Worm (Caenorhabditis elegans) whole organism, L1 larva: Measurements from ENCODE around the gene kbp-4.

Experiments used
- C34B4.2 ChIP-seq: sonication (generic microtip); optimal IDR thresholded peaks from 2 replicates; lab custom pipeline; 2017; ENCODE audit warnings: mild to moderate bottlenecking, missing genetic modification characterization, missing compliant biosample characterization
- Y116A8C.19 ChIP-seq: sonication (generic microtip); optimal IDR thresholded peaks from 2 replicates; lab custom pipeline; 2016; ENCODE audit warnings: missing compliant biosample characterization, missing genetic modification characterization, borderline replicate concordance
- aha-1 ChIP-seq: fragments of 150-350 bp; optimal IDR thresholded peaks from 2 replicates; lab custom pipeline; 2014; ENCODE audit warnings: missing biosample characterization, missing genetic modification characterization
- alr-1 ChIP-seq: fragments of 200-800 bp; sonication (Bioruptor generic); optimal IDR thresholded peaks from 2 replicates; lab custom pipeline; 2018; ENCODE audit warnings: borderline replicate concordance, mild to moderate bottlenecking, missing genetic modification characterization, missing compliant biosample characterization
- blmp-1 ChIP-seq: fragments of 150-350 bp; optimal IDR thresholded peaks from 2 replicates; lab custom pipeline; 2014; ENCODE audit warnings: missing biosample characterization, missing genetic modification characterization
- ceh-63 ChIP-seq: fragments of 200-800 bp; sonication (Bioruptor generic); optimal IDR thresholded peaks from 2 replicates; lab custom pipeline; 2018; ENCODE audit warnings: mild to moderate bottlenecking, missing genetic modification characterization, missing compliant biosample characterization
- ceh-8 ChIP-seq: fragments of 200-800 bp; sonication (Bioruptor generic); optimal IDR thresholded peaks from 2 replicates; lab custom pipeline; 2018; ENCODE audit warnings: mild to moderate bottlenecking, missing genetic modification characterization, moderate library complexity, missing compliant biosample characterization
- efl-1 ChIP-seq, 4 experiments: fragments of 150-350 bp; optimal IDR thresholded peaks in 3 of 4; peaks in 1 of 4; 1 replicate in 1 of 4; 2 replicates in 3 of 4; lab custom pipeline; 2014; ENCODE audit warnings: missing biosample characterization in 2 of 4, missing genetic modification characterization in 2 of 4, missing genetic modification reagents in 2 of 4
- elt-3 ChIP-seq, 6 experiments: fragments of 150-350 bp in 1 of 6; sonication (generic microtip); optimal IDR thresholded peaks; 2 replicates each; lab custom pipeline; 2017 to 2018; ENCODE audit warnings: missing biosample characterization in 6 of 6, missing genetic modification characterization in 6 of 6, inconsistent platforms in 1 of 6
- fkh-8 ChIP-seq: sonication (generic microtip); optimal IDR thresholded peaks from 2 replicates; lab custom pipeline; 2016; ENCODE audit warnings: mild to moderate bottlenecking, missing genetic modification characterization, missing compliant biosample characterization
- fos-1 ChIP-seq: fragments of 150-350 bp; optimal IDR thresholded peaks from 2 replicates; lab custom pipeline; 2014; ENCODE audit warnings: missing biosample characterization, missing genetic modification characterization
- hlh-17 ChIP-seq: fragments of 200-800 bp; sonication (Bioruptor generic); optimal IDR thresholded peaks from 2 replicates; lab custom pipeline; 2018; ENCODE audit warnings: missing genetic modification characterization, mild to moderate bottlenecking, missing compliant biosample characterization, moderate library complexity, borderline replicate concordance
- isw-1 ChIP-seq: fragments of 200-800 bp; sonication (Bioruptor generic); IDR thresholded peaks from 2 replicates; pipeline ENCODE4 v1.3.6; 2022; ENCODE audit warnings: missing genetic modification characterization, missing compliant biosample characterization
- lin-14 ChIP-seq: fragments of 200-800 bp; sonication (Bioruptor generic); optimal IDR thresholded peaks from 2 replicates; lab custom pipeline; 2018; ENCODE audit warnings: mild to moderate bottlenecking, missing genetic modification characterization, moderate library complexity, missing compliant biosample characterization
- lin-35 ChIP-seq, 2 experiments: fragments of 150-350 bp; optimal IDR thresholded peaks; 2 replicates each; lab custom pipeline; 2014; ENCODE audit warnings: missing biosample characterization in 2 of 2, missing genetic modification characterization in 2 of 2, missing genetic modification reagents in 2 of 2
- lir-3 ChIP-seq: sonication (generic microtip); optimal IDR thresholded peaks from 2 replicates; lab custom pipeline; 2016; ENCODE audit warnings: mild to moderate bottlenecking, missing genetic modification characterization, moderate library complexity, missing compliant biosample characterization; ENCODE audit not compliant: poor library complexity
- mdl-1 ChIP-seq, 2 experiments: fragments of 150-350 bp; optimal IDR thresholded peaks; 2 replicates each; lab custom pipeline; 2014 to 2017; ENCODE audit warnings: missing biosample characterization in 2 of 2, missing genetic modification characterization in 2 of 2, inconsistent platforms in 1 of 2
- nhr-20 ChIP-seq: sonication (generic microtip); optimal IDR thresholded peaks from 2 replicates; lab custom pipeline; 2016; ENCODE audit warnings: mild to moderate bottlenecking, missing genetic modification characterization, missing compliant biosample characterization
- nhr-47 ChIP-seq: sonication (generic microtip); optimal IDR thresholded peaks from 2 replicates; lab custom pipeline; 2016; ENCODE audit warnings: mild to moderate bottlenecking, missing genetic modification characterization, moderate library complexity, missing compliant biosample characterization
- nhr-76 ChIP-seq: sonication (generic microtip); optimal IDR thresholded peaks from 2 replicates; lab custom pipeline; 2017; ENCODE audit warnings: missing biosample characterization, missing genetic modification characterization
- nhr-84 ChIP-seq: sonication (generic microtip); optimal IDR thresholded peaks from 2 replicates; lab custom pipeline; 2017; ENCODE audit warnings: missing biosample characterization, missing genetic modification characterization
- nhr-85 ChIP-seq: sonication (generic microtip); peaks from one replicate; lab custom pipeline; 2016; ENCODE audit warnings: missing genetic modification characterization, inconsistent platforms, missing compliant biosample characterization
- nhr-90 ChIP-seq: sonication (generic microtip); optimal IDR thresholded peaks from 2 replicates; lab custom pipeline; 2016; ENCODE audit warnings: mild to moderate bottlenecking, missing genetic modification characterization, missing compliant biosample characterization; ENCODE audit not compliant: poor library complexity
- pag-3 ChIP-seq: sonication (generic microtip); optimal IDR thresholded peaks from 2 replicates; lab custom pipeline; 2017; ENCODE audit warnings: missing genetic modification characterization, mild to moderate bottlenecking, missing compliant biosample characterization, antibody characterized with exemption, borderline replicate concordance; ENCODE audit not compliant: insufficient read depth
- pax-3 ChIP-seq: fragments of 200-800 bp; sonication (Bioruptor generic); optimal IDR thresholded peaks from 2 replicates; lab custom pipeline; 2018; ENCODE audit warnings: mild to moderate bottlenecking, missing genetic modification characterization, moderate library complexity, missing compliant biosample characterization
- rnt-1 ChIP-seq: sonication (generic microtip); optimal IDR thresholded peaks from 2 replicates; lab custom pipeline; 2016; ENCODE audit warnings: mild to moderate bottlenecking, missing genetic modification characterization, moderate library complexity, missing compliant biosample characterization
- skn-1 ChIP-seq: fragments of 150-350 bp; optimal IDR thresholded peaks from 2 replicates; lab custom pipeline; 2014; ENCODE audit warnings: missing biosample characterization, missing genetic modification characterization
- snpc-4 ChIP-seq: fragments of 150-350 bp; optimal IDR thresholded peaks from 2 replicates; lab custom pipeline; 2014; ENCODE audit warnings: missing biosample characterization, missing genetic modification characterization
- sox-4 ChIP-seq: sonication (generic microtip); optimal IDR thresholded peaks from 2 replicates; lab custom pipeline; 2016; ENCODE audit warnings: missing genetic modification characterization, missing compliant biosample characterization
- sptf-1 ChIP-seq: fragments of 150-350 bp; optimal IDR thresholded peaks from 2 replicates; lab custom pipeline; 2014; ENCODE audit warnings: missing biosample characterization, missing genetic modification characterization
- sup-37 ChIP-seq: fragments of 200-800 bp; sonication (Bioruptor generic); optimal IDR thresholded peaks from 2 replicates; lab custom pipeline; 2018; ENCODE audit warnings: mild to moderate bottlenecking, missing genetic modification characterization, missing compliant biosample characterization
- swsn-7 ChIP-seq: sonication (generic microtip); optimal IDR thresholded peaks from 2 replicates; lab custom pipeline; 2016; ENCODE audit warnings: missing genetic modification characterization, missing compliant biosample characterization
- unc-130 ChIP-seq: fragments of 150-350 bp; optimal IDR thresholded peaks from 2 replicates; lab custom pipeline; 2017; ENCODE audit warnings: missing biosample characterization, missing genetic modification characterization, inconsistent platforms
- unc-62 ChIP-seq: fragments of 150-350 bp; optimal IDR thresholded peaks from 2 replicates; lab custom pipeline; 2014; ENCODE audit warnings: missing biosample characterization, missing genetic modification reagents, missing genetic modification characterization
- zip-4 ChIP-seq: fragments of 200-800 bp; sonication (Bioruptor generic); optimal IDR thresholded peaks from 2 replicates; lab custom pipeline; 2018; ENCODE audit warnings: mild to moderate bottlenecking, missing genetic modification characterization, moderate library complexity, missing compliant biosample characterization

kbp-4 gene

ce11 chrIII:1054096-1054495 is 26.6 kb upstream of the kbp-4 start:
- no peak for TF ChIP-seq nhr-84 (tag; lab: Kevin White, UChicago)
- no peak for TF ChIP-seq ceh-63
- TF ChIP-seq elt-3 (tag; optimal IDR thresholded peaks at IDR 0.05; lab: Kevin White, UChicago), result no peak
- TF ChIP-seq nhr-90 (tag; lab: Kevin White, UChicago), result no peak
- TF ChIP-seq efl-1 (optimal IDR thresholded peaks at IDR 0.05; lab: Kevin White, UChicago), result no peak
- peak in 1 of 2 experiments; percentile 63 for TF ChIP-seq efl-1 (GFP tag; optimal IDR thresholded peaks at IDR 0.05 in 1 of 2; lab: Kevin White, UChicago)
- TF ChIP-seq fos-1, result no peak
- TF ChIP-seq hlh-17 (GFP tag; lab: Kevin White, UChicago), result no peak
- peak; percentile 74 for TF ChIP-seq blmp-1
- TF ChIP-seq pag-3, result no peak
- TF ChIP-seq nhr-20 (tag; lab: Kevin White, UChicago), result no peak
- TF ChIP-seq sox-4 (tag; lab: Kevin White, UChicago), result no peak
- no peak for TF ChIP-seq aha-1 (tag; lab: Kevin White, UChicago)
- TF ChIP-seq nhr-47 (tag; lab: Kevin White, UChicago), result no peak
- TF ChIP-seq ceh-8 (GFP tag; lab: Kevin White, UChicago), result no peak
- no peak for TF ChIP-seq lin-35 (GFP tag; optimal IDR thresholded peaks at IDR 0.05; lab: Kevin White, UChicago)

- TF ChIP-seq unc-62 (GFP tag; lab: Kevin White, UChicago) (no peak), nhr-90 (tag; lab: Kevin White, UChicago) (no peak), rnt-1 (tag; lab: Kevin White, UChicago) (no peak), zip-4 (GFP tag; lab: Kevin White, UChicago) (no peak), isw-1 (GFP tag; lab: Robert Waterston, UW) (no peak), unc-130 (tag; lab: Kevin White, UChicago) (no peak), nhr-85 (tag; lab: Kevin White, UChicago) (no peak), snpc-4 (no peak)
- TF ChIP-seq, all 84 proteins: peak for 0
Observed at ce11 chrIII:1058074-1058473, 22.6 kb upstream of the kbp-4 start.

ce11 chrIII:1058881-1059280 is 21.8 kb upstream of the kbp-4 start:
- TF ChIP-seq sptf-1 (tag; lab: Kevin White, UChicago), result no peak
- TF ChIP-seq unc-62 (GFP tag; lab: Kevin White, UChicago), result no peak
- no peak for TF ChIP-seq nhr-76 (tag; lab: Kevin White, UChicago)
- TF ChIP-seq alr-1 (tag; lab: Kevin White, UChicago), result no peak
- no peak for TF ChIP-seq C34B4.2
- TF ChIP-seq lir-3 (tag; lab: Kevin White, UChicago), result no peak
- no peak for TF ChIP-seq fos-1
- no peak for TF ChIP-seq lin-35 (GFP tag; optimal IDR thresholded peaks at IDR 0.05; lab: Kevin White, UChicago)

- TF ChIP-seq efl-1 (optimal IDR thresholded peaks at IDR 0.05; lab: Kevin White, UChicago) (no peak), efl-1 (GFP tag; optimal IDR thresholded peaks at IDR 0.05 in 1 of 2; lab: Kevin White, UChicago) (peak in 1 of 2 experiments; percentile 66), pax-3 (tag; lab: Kevin White, UChicago) (no peak), lir-3 (tag; lab: Kevin White, UChicago) (no peak), skn-1 (tag; lab: Kevin White, UChicago) (no peak), mdl-1 (tag; optimal IDR thresholded peaks at IDR 0.05; lab: Kevin White, UChicago) (no peak), Y116A8C.19 (tag; lab: Kevin White, UChicago) (no peak)
Observed at ce11 chrIII:1059961-1060360, 20.7 kb upstream of the kbp-4 start, which contains the start of gene BE0003N10.6. Gene BE0003N10.6 (minus strand): TSS chrIII:1060061.

- no peak for TF ChIP-seq mdl-1 (tag; optimal IDR thresholded peaks at IDR 0.05; lab: Kevin White, UChicago)
- no peak for TF ChIP-seq lin-14 (GFP tag; lab: Kevin White, UChicago)
- no peak for TF ChIP-seq pag-3
- no peak for TF ChIP-seq sup-37
- TF ChIP-seq skn-1 (tag; lab: Kevin White, UChicago), result no peak
- TF ChIP-seq blmp-1, result no peak
- TF ChIP-seq fkh-8 (tag; lab: Kevin White, UChicago), result no peak
- no peak for TF ChIP-seq swsn-7 (tag; lab: Kevin White, UChicago)
- TF ChIP-seq, all 84 proteins: peak for 0
Observed at ce11 chrIII:1074152-1074551, 6.5 kb upstream of the kbp-4 start.
